Worm (Caenorhabditis elegans) whole organism, midembryonic: ENCODE results near the gene ugt-3.

Source experiments
- cog-1 ChIP-seq: sonication (generic microtip); optimal IDR thresholded peaks from 2 replicates; lab custom pipeline; 2016; ENCODE audit warnings: missing genetic modification characterization, missing compliant biosample characterization
- ref-1 ChIP-seq: fragments of 200-800 bp; sonication (Bioruptor generic); conservative IDR thresholded peaks from 2 replicates; pipeline ENCODE4 v1.3.6; 2022; ENCODE audit warnings: missing genetic modification reagents, missing genetic modification characterization, missing compliant biosample characterization

DNA sequence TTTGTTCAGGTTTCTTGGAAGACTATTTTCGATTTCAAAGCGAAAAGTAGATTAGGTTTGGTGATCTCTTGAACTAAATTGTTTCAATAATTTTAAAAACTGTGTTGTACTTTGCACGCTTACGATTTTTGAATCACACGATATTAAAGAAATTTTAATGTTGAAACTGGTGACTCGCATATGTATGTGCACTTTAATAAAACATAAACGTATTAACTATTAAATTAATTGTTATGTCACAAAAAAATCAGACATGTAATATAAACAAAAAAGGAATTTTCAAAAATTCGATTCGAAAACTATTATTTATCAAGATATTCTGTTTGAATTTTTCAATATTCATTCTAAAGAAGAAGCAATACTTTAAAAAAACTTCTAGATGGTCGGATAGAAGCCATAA is 27.1 kb upstream of the ugt-3 start, which contains the start of gene ugt-15:
- no peak for TF ChIP-seq ref-1 (GFP tag; lab: Robert Waterston, UW)
- no peak for TF ChIP-seq cog-1 (tag; lab: Kevin White, UChicago)
